Worm (Caenorhabditis elegans) whole organism, L3 larva: ENCODE results near the gene F09C6.14.

ENCODE experiments used
- aly-2 ChIP-seq: fragments of 150-350 bp; optimal IDR thresholded peaks from 2 replicates; lab custom pipeline; 2014; ENCODE audit warnings: missing biosample characterization, missing genetic modification characterization
- ama-1 ChIP-seq: fragments of 150-350 bp; optimal IDR thresholded peaks from 2 replicates; lab custom pipeline; 2018
- ceh-9 ChIP-seq: sonication (generic microtip); optimal IDR thresholded peaks from 2 replicates; lab custom pipeline; 2018; ENCODE audit warnings: missing biosample characterization, missing genetic modification characterization
- fkh-10 ChIP-seq: sonication (generic microtip); optimal IDR thresholded peaks from 2 replicates; lab custom pipeline; 2017; ENCODE audit warnings: missing biosample characterization, missing genetic modification reagents, missing genetic modification characterization
- lin-39 ChIP-seq: fragments of 150-350 bp; optimal IDR thresholded peaks from 2 replicates; lab custom pipeline; 2018; ENCODE audit warnings: missing biosample characterization, missing genetic modification reagents, missing genetic modification characterization
- nhr-11 ChIP-seq: fragments of 150-350 bp; optimal IDR thresholded peaks from 2 replicates; lab custom pipeline; 2014; ENCODE audit warnings: missing biosample characterization, missing genetic modification characterization
- nhr-12 ChIP-seq: fragments of 150-350 bp; optimal IDR thresholded peaks from 2 replicates; lab custom pipeline; 2014; ENCODE audit warnings: missing biosample characterization, missing genetic modification characterization
- nhr-237 ChIP-seq: fragments of 150-350 bp; optimal IDR thresholded peaks from 2 replicates; lab custom pipeline; 2014; ENCODE audit warnings: missing biosample characterization, missing genetic modification characterization
- nhr-77 ChIP-seq: fragments of 150-350 bp; optimal IDR thresholded peaks from 2 replicates; lab custom pipeline; 2014; ENCODE audit warnings: missing biosample characterization, missing genetic modification characterization
- skn-1 ChIP-seq: fragments of 150-350 bp; optimal IDR thresholded peaks from 2 replicates; lab custom pipeline; 2014; ENCODE audit warnings: missing biosample characterization, missing genetic modification characterization
- unc-39 ChIP-seq: sonication (generic microtip); optimal IDR thresholded peaks from 4 replicates; lab custom pipeline; 2017; ENCODE audit warnings: missing biosample characterization, missing genetic modification characterization
- unc-62 ChIP-seq: fragments of 150-350 bp; sonication (generic microtip); optimal IDR thresholded peaks from 4 replicates; lab custom pipeline; 2014; ENCODE audit warnings: missing biosample characterization, missing genetic modification reagents, missing genetic modification characterization

- TF ChIP-seq nhr-237: no peak
- no peak for TF ChIP-seq skn-1 (tag; lab: Kevin White, UChicago)
- no peak for TF ChIP-seq ceh-9 (tag; lab: Kevin White, UChicago)
- no peak for TF ChIP-seq aly-2
- TF ChIP-seq nhr-12 (tag; lab: Kevin White, UChicago): no peak
- no peak for TF ChIP-seq ama-1
- TF ChIP-seq lin-39 (tag; lab: Kevin White, UChicago): no peak
- TF ChIP-seq unc-62 (GFP tag; lab: Kevin White, UChicago): no peak
- no peak for TF ChIP-seq nhr-77
- no peak for TF ChIP-seq fkh-10 (GFP tag; lab: Kevin White, UChicago)
- no peak for TF ChIP-seq unc-39 (tag; lab: Kevin White, UChicago)
- no peak for TF ChIP-seq nhr-11 (tag; lab: Kevin White, UChicago)
These were observed 35.3 kb downstream of the F09C6.14 start, which contains the start of gene F09C6.10 for ce11 chrV:16916079-16916478.
